Fruit fly (Drosophila melanogaster) ovary, adult (tissue): ENCODE measurements around the gene CG6592.

ENCODE experiments used
- CG17801 ChIP-seq: fragments of 200-800 bp; optimal IDR thresholded peaks from 2 replicates; lab custom pipeline; 2019; ENCODE audit warnings: missing biosample characterization, mild to moderate bottlenecking, missing genetic modification characterization, moderate library complexity; ENCODE audit not compliant: partially characterized antibody

Gene CG6592

dm6 chr3L:6059062-6059708 is at the start of gene CG6592:
Gene CG6592, plus strand, starts transcription at chr3L:6059658.
- TF ChIP-seq CG17801 = no peak

dm6 chr3L:6010921-6011320 is 48.5 kb upstream of the CG6592 start, which contains the start of gene alphaKap4:
Gene alphaKap4, minus strand, starts transcription at chr3L:6011021.
- TF ChIP-seq CG17801 = no peak

- TF ChIP-seq CG17801 = no peak
Measured at dm6 chr3L:6012950-6013349, 46.5 kb upstream of the CG6592 start.

dm6 chr3L:6022142-6022541 is 37.3 kb upstream of the CG6592 start:
- TF ChIP-seq CG17801 = no peak

- no peak for TF ChIP-seq CG17801
Measured at dm6 chr3L:6033008-6033407, 26.4 kb upstream of the CG6592 start.

dm6 chr3L:6034511-6034910 is 24.9 kb upstream of the CG6592 start, which contains the start of gene CG10477:
Gene CG10477, minus strand, starts transcription at chr3L:6034611.
- no peak for TF ChIP-seq CG17801

- no peak for TF ChIP-seq CG17801
Measured at dm6 chr3L:6034916-6035315, 24.5 kb upstream of the CG6592 start, which contains the start of gene yip7. Gene yip7, plus strand, starts transcription at chr3L:6035216.

dm6 chr3L:6036141-6036540 is 23.3 kb upstream of the CG6592 start:
- no peak for TF ChIP-seq CG17801

- no peak for TF ChIP-seq CG17801
Measured at dm6 chr3L:6036811-6037210, 22.6 kb upstream of the CG6592 start, which contains the start of gene CG6462. Gene CG6462, plus strand, starts transcription at chr3L:6037111.

- TF ChIP-seq CG17801 = no peak
Measured at dm6 chr3L:6038720-6039205, 20.7 kb upstream of the CG6592 start, which contains the start of gene Jon65Aiv. Gene Jon65Aiv, plus strand, starts transcription at chr3L:6039155.

dm6 chr3L:6050230-6050807 is 9.1 kb upstream of the CG6592 start, which contains the start of gene Jon65Aiii:
Gene Jon65Aiii, plus strand, starts transcription at chr3L:6050757.
- no peak for TF ChIP-seq CG17801

- TF ChIP-seq CG17801 = no peak
Measured at dm6 chr3L:6052021-6052420, 7.4 kb upstream of the CG6592 start, which contains the start of gene Jon65Aii. Gene Jon65Aii, plus strand, starts transcription at chr3L:6052321.

- no peak for TF ChIP-seq CG17801
Measured at dm6 chr3L:6054343-6054742, 5.1 kb upstream of the CG6592 start, which contains the start of gene Jon65Ai. Gene Jon65Ai, minus strand, starts transcription at chr3L:6054443.

- no peak for TF ChIP-seq CG17801
Measured at dm6 chr3L:6054803-6055202, 4.7 kb upstream of the CG6592 start, which contains the start of gene tant. Gene tant, plus strand, starts transcription at chr3L:6055136.

dm6 chr3L:6062860-6063607 is 3.6 kb downstream of the CG6592 start, which contains the start of gene CG10472:
Gene CG10472, minus strand, starts transcription at chr3L:6062910.
- no peak for TF ChIP-seq CG17801

- TF ChIP-seq CG17801 = no peak
Measured at dm6 chr3L:6065881-6066389, 6.5 kb downstream of the CG6592 start, which contains the start of gene CG42269. Gene CG42269, plus strand, starts transcription at chr3L:6066296.
